Fruit fly (Drosophila melanogaster) whole organism, pupa: ENCODE data around the gene CG13693.

Experiments
- CG10348 ChIP-seq: fragments of 200-800 bp; sonication (Bioruptor generic); IDR thresholded peaks from 2 replicates; pipeline ENCODE4 v1.3.6; 2022; ENCODE audit warnings: missing biosample characterization, missing genetic modification characterization
- CG12605 ChIP-seq: fragments of 200-800 bp; sonication (Bioruptor generic); IDR thresholded peaks from 2 replicates; pipeline ENCODE4 v1.3.6; 2022; ENCODE audit warnings: missing biosample characterization, missing genetic modification characterization
- CG13204 ChIP-seq: fragments of 200-800 bp; sonication (Bioruptor generic); optimal IDR thresholded peaks from 2 replicates; lab custom pipeline; 2018; ENCODE audit warnings: missing biosample characterization, mild to moderate bottlenecking, missing genetic modification characterization, moderate library complexity
- CG14655 ChIP-seq: fragments of 200-800 bp; sonication (Bioruptor generic); optimal IDR thresholded peaks from 3 replicates; lab custom pipeline; 2017; ENCODE audit warnings: mild to moderate bottlenecking, missing biosample characterization, missing genetic modification reagents, missing genetic modification characterization
- CG15710 ChIP-seq: fragments of 200-800 bp; sonication (Bioruptor generic); optimal IDR thresholded peaks from 2 replicates; lab custom pipeline; 2018; ENCODE audit warnings: missing biosample characterization, mild to moderate bottlenecking, missing genetic modification characterization, moderate library complexity
- CG17806 ChIP-seq: fragments of 200-800 bp; sonication (Bioruptor generic); optimal IDR thresholded peaks from 2 replicates; lab custom pipeline; 2018; ENCODE audit warnings: missing biosample characterization, mild to moderate bottlenecking, missing genetic modification characterization, moderate library complexity
- CG32121 ChIP-seq: fragments of 200-800 bp; sonication (Bioruptor generic); IDR thresholded peaks from 2 replicates; pipeline ENCODE4 v1.3.6; 2022; ENCODE audit warnings: missing biosample characterization, missing genetic modification characterization
- CG34367 ChIP-seq: fragments of 200-800 bp; sonication (Bioruptor generic); optimal IDR thresholded peaks from 2 replicates; lab custom pipeline; 2018; ENCODE audit warnings: missing biosample characterization, mild to moderate bottlenecking, missing genetic modification characterization
- CG4496 ChIP-seq: fragments of 200-800 bp; sonication (Bioruptor generic); IDR thresholded peaks from 3 replicates; pipeline ENCODE4 v1.3.6; 2022; ENCODE audit warnings: missing biosample characterization, missing genetic modification characterization
- CG8159 ChIP-seq: fragments of 200-800 bp; sonication (Bioruptor generic); optimal IDR thresholded peaks from 3 replicates; lab custom pipeline; 2018; ENCODE audit warnings: missing biosample characterization, mild to moderate bottlenecking, missing genetic modification characterization, moderate library complexity
- CG8301 ChIP-seq: fragments of 200-800 bp; sonication (Bioruptor generic); optimal IDR thresholded peaks from 2 replicates; lab custom pipeline; 2018; ENCODE audit warnings: missing biosample characterization, mild to moderate bottlenecking, missing genetic modification characterization
- CG9948 ChIP-seq: fragments of 200-800 bp; sonication (Bioruptor generic); optimal IDR thresholded peaks from 2 replicates; lab custom pipeline; 2018; ENCODE audit warnings: missing biosample characterization, mild to moderate bottlenecking, missing genetic modification characterization, moderate library complexity
- D1 ChIP-seq: fragments of 200-800 bp; sonication (Bioruptor generic); optimal IDR thresholded peaks from 2 replicates; lab custom pipeline; 2018; ENCODE audit warnings: missing biosample characterization, mild to moderate bottlenecking, missing genetic modification characterization, moderate library complexity
- EcR ChIP-seq: fragments of 200-800 bp; sonication (Bioruptor generic); optimal IDR thresholded peaks from 3 replicates; lab custom pipeline; 2019; ENCODE audit warnings: missing biosample characterization, missing genetic modification characterization, mild to moderate bottlenecking, moderate library complexity, missing genetic modification reagents
- Ets98B ChIP-seq: fragments of 200-800 bp; sonication (Bioruptor generic); IDR thresholded peaks from 2 replicates; pipeline ENCODE4 v1.3.6; 2022; ENCODE audit warnings: missing biosample characterization, missing genetic modification characterization
- Pif1A ChIP-seq: fragments of 200-800 bp; sonication (Bioruptor generic); optimal IDR thresholded peaks from 3 replicates; lab custom pipeline; 2016; ENCODE audit warnings: missing biosample characterization, missing genetic modification characterization
- Pif1B ChIP-seq: fragments of 200-800 bp; sonication (Bioruptor generic); optimal IDR thresholded peaks from 3 replicates; lab custom pipeline; 2016; ENCODE audit warnings: missing biosample characterization, missing genetic modification characterization
- Snoo ChIP-seq: fragments of 200-800 bp; sonication (Bioruptor generic); optimal IDR thresholded peaks from 3 replicates; lab custom pipeline; 2017; ENCODE audit warnings: missing biosample characterization, mild to moderate bottlenecking, missing genetic modification characterization, inconsistent platforms
- fd96Ca ChIP-seq: fragments of 200-800 bp; sonication (Bioruptor generic); IDR thresholded peaks from 3 replicates; pipeline ENCODE4 v1.3.6; 2022; ENCODE audit warnings: missing biosample characterization, missing genetic modification characterization
- gl ChIP-seq: fragments of 200-800 bp; sonication (Bioruptor generic); optimal IDR thresholded peaks from 2 replicates; lab custom pipeline; 2018; ENCODE audit warnings: missing biosample characterization, mild to moderate bottlenecking, missing genetic modification characterization
- rn ChIP-seq: fragments of 200-800 bp; sonication (Bioruptor generic); IDR thresholded peaks from 2 replicates; pipeline ENCODE4 v1.3.6; 2022; ENCODE audit warnings: missing biosample characterization, missing genetic modification characterization

The CG13693 gene

dm6 chr2L:283071-283482 is 50.8 kb downstream of the CG13693 start, which contains the start of gene CG11601:
CG11601 (minus strand) TSS chr2L:283269.
- TF ChIP-seq D1 (no peak), rn (GFP tag; lab: Robert Waterston, UW) (no peak), CG9948 (tag; lab: Kevin White, UChicago) (no peak), EcR (GFP tag; lab: Kevin White, UChicago) (peak; percentile 89), CG17806 (tag; lab: Kevin White, UChicago) (peak; percentile 10), Pif1A (GFP tag; lab: Kevin White, UChicago) (no peak), CG8301 (tag; lab: Kevin White, UChicago) (no peak), CG32121 (GFP tag; lab: Robert Waterston, UW) (0 out of 2 replicates have a peak, but pooled peaks have one; percentile 31), CG12605 (no peak), CG4496 (GFP tag; lab: Robert Waterston, UW) (peak; percentile 66), CG10348 (no peak), CG14655 (GFP tag; lab: Kevin White, UChicago) (no peak), fd96Ca (GFP tag; lab: Robert Waterston, UW) (peak; percentile 59; the same call in 1 of the 3 replicates), CG34367 (tag; lab: Kevin White, UChicago) (peak; percentile 18), Ets98B (GFP tag; lab: Robert Waterston, UW) (peak; percentile 43; the same call in 1 of the 2 replicates), CG13204 (GFP tag; lab: Kevin White, UChicago) (no peak), CG8159 (tag; lab: Kevin White, UChicago) (no peak), gl (tag; lab: Kevin White, UChicago) (peak; percentile 48), CG15710 (peak; percentile 20), Snoo (tag; lab: Kevin White, UChicago) (peak; percentile 18), Pif1B (GFP tag; lab: Kevin White, UChicago) (no peak)
